Worm (Caenorhabditis elegans) whole organism, midembryonic: ENCODE data around the gene C05D11.1.

ENCODE experiments used
- flt-1 ChIP-seq: fragments of 200-800 bp; sonication (Bioruptor generic); IDR thresholded peaks from 2 replicates; pipeline ENCODE4 v1.3.6; 2022; ENCODE audit warnings: missing genetic modification characterization, missing compliant biosample characterization
- klf-2 ChIP-seq: fragments of 200-800 bp; sonication (Bioruptor generic); conservative IDR thresholded peaks from 2 replicates; pipeline ENCODE4 v1.3.6; 2022; ENCODE audit warnings: missing genetic modification reagents, missing genetic modification characterization, missing compliant biosample characterization
- med-1 ChIP-seq: sonication (generic microtip); optimal IDR thresholded peaks from 2 replicates; lab custom pipeline; 2017; ENCODE audit warnings: missing genetic modification characterization, mild to moderate bottlenecking, missing compliant biosample characterization, antibody characterized with exemption, missing genetic modification reagents; ENCODE audit not compliant: insufficient read depth
- ref-1 ChIP-seq: fragments of 200-800 bp; sonication (Bioruptor generic); conservative IDR thresholded peaks from 2 replicates; pipeline ENCODE4 v1.3.6; 2022; ENCODE audit warnings: missing genetic modification reagents, missing genetic modification characterization, missing compliant biosample characterization

- TF ChIP-seq ref-1 (GFP tag; lab: Robert Waterston, UW) (no peak), klf-2 (GFP tag; lab: Robert Waterston, UW) (no peak), med-1 (GFP tag; lab: Kevin White, UChicago) (no peak), flt-1 (GFP tag; lab: Robert Waterston, UW) (no peak)
Measured at ce11 chrIII:6396381-6396780, 40.0 kb upstream of the C05D11.1 start.
